Worm (Caenorhabditis elegans): ENCODE data around the gene eor-2.
A peak's percentile ranks its signal among the peaks of the same experiment; 100 is the strongest.

eor-2 gene

DNA sequence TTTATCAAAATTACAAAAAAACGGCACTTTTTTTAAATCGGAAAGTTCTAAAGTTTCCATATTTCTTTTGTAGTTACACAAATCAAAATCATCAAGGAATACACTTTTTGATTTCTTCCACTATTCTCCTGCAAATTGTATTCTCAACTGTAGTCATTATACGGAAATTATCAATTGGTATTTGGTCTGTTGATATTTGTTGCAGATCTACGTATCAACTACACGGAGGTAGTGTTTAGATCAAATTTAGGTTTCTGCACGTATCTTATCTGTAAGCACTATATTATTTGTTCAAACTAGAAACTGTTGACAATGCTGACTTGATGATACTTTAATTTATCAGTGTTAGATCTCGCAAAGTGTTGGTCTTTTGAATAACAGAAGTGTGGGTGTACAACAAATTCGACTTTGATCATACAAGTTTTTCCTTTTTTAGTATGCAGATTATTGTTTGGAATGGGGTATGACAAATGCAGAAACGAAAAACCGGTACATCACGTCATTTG lies 34.5 kb upstream of the eor-2 start:
- TF ChIP-seq fos-1 (tag; optimal IDR thresholded peaks at IDR 0.05), result no peak
- TF ChIP-seq R02D3.7 (tag; optimal IDR thresholded peaks at IDR 0.05), result no peak
- TF ChIP-seq egl-27 (tag; optimal IDR thresholded peaks at IDR 0.05), result no peak
- TF ChIP-seq Y55F3AM.14 (GFP tag; optimal IDR thresholded peaks at IDR 0.05), result no peak
- TF ChIP-seq lin-13 (GFP tag; optimal IDR thresholded peaks at IDR 0.05), result no peak
- TF ChIP-seq snpc-4 (tag; optimal IDR thresholded peaks at IDR 0.05), result no peak
- TF ChIP-seq ceh-16 (tag; optimal IDR thresholded peaks at IDR 0.05), result no peak
- no peak for TF ChIP-seq ama-1 (optimal IDR thresholded peaks at IDR 0.05)
- TF ChIP-seq alr-1 (tag; optimal IDR thresholded peaks at IDR 0.05), result no peak
- no peak for TF ChIP-seq ztf-1 (GFP tag; conservative IDR thresholded peaks at IDR 0.05)
- no peak for TF ChIP-seq blmp-1 (tag; optimal IDR thresholded peaks at IDR 0.05; ENCODE audit: insufficient read depth)
- no peak for TF ChIP-seq dmd-4 (tag; optimal IDR thresholded peaks at IDR 0.05)
- no peak for TF ChIP-seq elt-3 (tag; optimal IDR thresholded peaks at IDR 0.05)
- no peak for TF ChIP-seq mab-5 (tag; optimal IDR thresholded peaks at IDR 0.05)
- no peak for TF ChIP-seq nhr-129 (tag; optimal IDR thresholded peaks at IDR 0.05)
- TF ChIP-seq sem-4 (tag; optimal IDR thresholded peaks at IDR 0.05), result no peak

DNA sequence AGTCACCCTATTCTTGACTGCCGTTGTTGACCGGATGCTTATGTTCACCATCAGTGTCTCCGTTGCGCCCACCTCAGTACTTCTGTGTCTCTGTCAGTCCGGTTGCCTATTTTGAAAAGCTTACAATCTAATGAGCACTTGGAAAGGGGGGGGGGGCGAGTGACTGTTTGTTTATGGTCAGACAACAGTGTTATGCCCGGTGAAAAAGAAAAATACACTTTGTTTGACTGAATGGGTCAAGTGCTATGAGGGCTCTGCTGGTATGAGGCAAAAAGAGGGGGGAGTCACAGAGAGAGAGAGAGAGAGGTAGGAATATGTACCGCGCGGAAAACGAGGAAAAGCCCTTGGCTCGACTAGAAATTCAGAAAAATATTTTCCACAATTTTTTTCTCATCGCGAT lies 31.5 kb upstream of the eor-2 start:
- no peak for TF ChIP-seq sem-4 (tag; optimal IDR thresholded peaks at IDR 0.05)
- TF ChIP-seq ceh-16 (tag; optimal IDR thresholded peaks at IDR 0.05), result no peak
- TF ChIP-seq nhr-237 (tag; optimal IDR thresholded peaks at IDR 0.05), result no peak
- no peak for TF ChIP-seq snpc-4 (tag; optimal IDR thresholded peaks at IDR 0.05)
- TF ChIP-seq gmeb-1 (tag; optimal IDR thresholded peaks at IDR 0.05), result no peak
- no peak for TF ChIP-seq nhr-129 (tag; optimal IDR thresholded peaks at IDR 0.05)
- TF ChIP-seq ceh-82 (tag; optimal IDR thresholded peaks at IDR 0.05), result no peak
- TF ChIP-seq lin-39 (tag; optimal IDR thresholded peaks at IDR 0.05), result no peak
- TF ChIP-seq skn-1 (tag; optimal IDR thresholded peaks at IDR 0.05), result no peak
- TF ChIP-seq mab-5 (tag; optimal IDR thresholded peaks at IDR 0.05), result no peak
- TF ChIP-seq nhr-21 (tag; optimal IDR thresholded peaks at IDR 0.05), result no peak
- no peak for TF ChIP-seq ztf-11 (tag; optimal IDR thresholded peaks at IDR 0.05)
- no peak for TF ChIP-seq mbf-1 (tag; optimal IDR thresholded peaks at IDR 0.05)
- no peak for TF ChIP-seq egl-27 (tag; optimal IDR thresholded peaks at IDR 0.05)
- no peak for TF ChIP-seq sma-3 (GFP tag; optimal IDR thresholded peaks at IDR 0.05)
- TF ChIP-seq nhr-25 (tag; optimal IDR thresholded peaks at IDR 0.05), result no peak
- no peak for TF ChIP-seq ztf-4 (tag; optimal IDR thresholded peaks at IDR 0.05)
- TF ChIP-seq unc-55 (GFP tag; optimal IDR thresholded peaks at IDR 0.05), result no peak
- TF ChIP-seq crh-2 (tag; optimal IDR thresholded peaks at IDR 0.05), result no peak
- no peak for TF ChIP-seq lin-13 (GFP tag; optimal IDR thresholded peaks at IDR 0.05)

- no peak for TF ChIP-seq ZK546.5 (tag; optimal IDR thresholded peaks at IDR 0.05)
- no peak for TF ChIP-seq Y55F3AM.14 (GFP tag; optimal IDR thresholded peaks at IDR 0.05)
- TF ChIP-seq blmp-1 (tag; optimal IDR thresholded peaks at IDR 0.05; ENCODE audit: insufficient read depth), result no peak
- no peak for TF ChIP-seq zag-1 (tag; optimal IDR thresholded peaks at IDR 0.05)
- no peak for TF ChIP-seq crh-2 (tag; optimal IDR thresholded peaks at IDR 0.05)
- no peak for TF ChIP-seq lin-11 (tag; optimal IDR thresholded peaks at IDR 0.05)
- TF ChIP-seq nhr-6 (tag; optimal IDR thresholded peaks at IDR 0.05), result no peak
- TF ChIP-seq elt-1 (tag; optimal IDR thresholded peaks at IDR 0.05), result no peak
These were observed 30.4 kb upstream of the eor-2 start, which contains the start of gene lron-1 for ce11 chrX:14572419-14572818. lron-1 (plus strand) TSS chrX:14572719.

DNA sequence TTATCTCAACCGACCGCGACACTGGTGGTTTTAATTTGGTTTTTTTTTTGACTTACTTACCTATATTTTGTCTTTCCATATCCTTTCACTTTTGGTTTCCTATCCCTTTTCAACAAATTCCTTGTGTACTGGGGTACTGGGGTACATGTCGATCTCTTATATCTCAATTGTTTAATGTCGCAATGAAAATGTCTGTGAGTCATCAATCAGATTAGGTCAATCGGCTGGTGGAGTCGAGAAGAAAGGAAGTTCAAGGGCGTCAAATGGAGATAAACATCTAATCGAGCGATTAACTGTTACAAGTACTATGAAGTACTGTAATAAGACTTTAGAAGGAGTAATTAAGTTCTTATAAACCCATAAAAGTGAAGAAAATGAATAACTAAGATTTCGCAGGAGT lies 26.9 kb upstream of the eor-2 start:
- peak; percentile 79 for TF ChIP-seq fos-1 (tag; optimal IDR thresholded peaks at IDR 0.05)
- no peak for TF ChIP-seq zag-1 (tag; optimal IDR thresholded peaks at IDR 0.05)
- TF ChIP-seq ztf-1 (GFP tag; conservative IDR thresholded peaks at IDR 0.05), result no peak
- no peak for TF ChIP-seq peb-1 (tag; optimal IDR thresholded peaks at IDR 0.05)
- TF ChIP-seq Y55F3AM.14 (GFP tag; optimal IDR thresholded peaks at IDR 0.05), result no peak
- no peak for TF ChIP-seq crh-2 (tag; optimal IDR thresholded peaks at IDR 0.05)
- TF ChIP-seq nhr-6 (tag; optimal IDR thresholded peaks at IDR 0.05), result no peak
- no peak for TF ChIP-seq F13H6.1 (tag; optimal IDR thresholded peaks at IDR 0.05)
- TF ChIP-seq aly-2 (tag; optimal IDR thresholded peaks at IDR 0.05), result no peak
- TF ChIP-seq ceh-82 (tag; optimal IDR thresholded peaks at IDR 0.05), result no peak
- TF ChIP-seq nhr-25 (tag; optimal IDR thresholded peaks at IDR 0.05), result peak; percentile 52
- TF ChIP-seq C34F6.9 (tag; optimal IDR thresholded peaks at IDR 0.05), result no peak
- TF ChIP-seq ztf-4 (tag; optimal IDR thresholded peaks at IDR 0.05), result no peak
- TF ChIP-seq elt-3 (tag; optimal IDR thresholded peaks at IDR 0.05), result no peak
- TF ChIP-seq snpc-4 (tag; optimal IDR thresholded peaks at IDR 0.05), result no peak
- TF ChIP-seq sem-4 (tag; optimal IDR thresholded peaks at IDR 0.05), result peak; percentile 42
- peak; percentile 79 for TF ChIP-seq sma-3 (GFP tag; optimal IDR thresholded peaks at IDR 0.05)
- no peak for TF ChIP-seq skn-1 (tag; optimal IDR thresholded peaks at IDR 0.05)
- peak; percentile 45 for TF ChIP-seq nhr-21 (tag; optimal IDR thresholded peaks at IDR 0.05)
- TF ChIP-seq ceh-16 (tag; optimal IDR thresholded peaks at IDR 0.05), result peak; percentile 99
- TF ChIP-seq mab-5 (tag; optimal IDR thresholded peaks at IDR 0.05), result no peak
- no peak for TF ChIP-seq nhr-129 (tag; optimal IDR thresholded peaks at IDR 0.05)
- TF ChIP-seq nhr-77 (tag; optimal IDR thresholded peaks at IDR 0.05), result no peak
- no peak for TF ChIP-seq nhr-12 (tag; optimal IDR thresholded peaks at IDR 0.05)
- no peak for TF ChIP-seq lin-13 (GFP tag; optimal IDR thresholded peaks at IDR 0.05)
- peak; percentile 86 for TF ChIP-seq blmp-1 (tag; optimal IDR thresholded peaks at IDR 0.05; ENCODE audit: insufficient read depth)
- no peak for TF ChIP-seq mbf-1 (tag; optimal IDR thresholded peaks at IDR 0.05)
- TF ChIP-seq lsy-2 (tag; optimal IDR thresholded peaks at IDR 0.05), result peak in 1 of 2 experiments; percentile 21
- no peak for TF ChIP-seq lin-39 (tag; optimal IDR thresholded peaks at IDR 0.05)
- peak; percentile 90 for TF ChIP-seq elt-1 (tag; optimal IDR thresholded peaks at IDR 0.05)
- TF ChIP-seq R02D3.7 (tag; optimal IDR thresholded peaks at IDR 0.05), result no peak
- TF ChIP-seq sma-9 (GFP tag; optimal IDR thresholded peaks at IDR 0.05), result peak; percentile 87
- TF ChIP-seq sma-9 (tag; optimal IDR thresholded peaks at IDR 0.05), result no peak
- no peak for TF ChIP-seq nhr-11 (tag; optimal IDR thresholded peaks at IDR 0.05)
- TF ChIP-seq alr-1 (tag; optimal IDR thresholded peaks at IDR 0.05), result no peak
- no peak for TF ChIP-seq unc-55 (GFP tag; optimal IDR thresholded peaks at IDR 0.05)
- no peak for TF ChIP-seq nhr-237 (tag; optimal IDR thresholded peaks at IDR 0.05)

Measured in whole organism, L2 larva.